Fruit fly (Drosophila melanogaster): Measurements from ENCODE around the gene MED30.

The MED30 gene

dm6 chr3L:635016-635363 lies 18.9 kb downstream of the MED30 start:
- TF ChIP-seq ey (GFP tag; optimal IDR thresholded peaks at IDR 0.05) (no peak), N (GFP tag; optimal IDR thresholded peaks at IDR 0.05) (no peak), Rel (GFP tag; optimal IDR thresholded peaks at IDR 0.05) (no peak), Rel (tag; optimal IDR thresholded peaks at IDR 0.05) (no peak), sv (GFP tag; optimal IDR thresholded peaks at IDR 0.05) (no peak), Dif (GFP tag; optimal IDR thresholded peaks at IDR 0.05; ENCODE audit: partially characterized antibody) (no peak), Abd-B (GFP tag; optimal IDR thresholded peaks at IDR 0.05) (no peak)

DNA sequence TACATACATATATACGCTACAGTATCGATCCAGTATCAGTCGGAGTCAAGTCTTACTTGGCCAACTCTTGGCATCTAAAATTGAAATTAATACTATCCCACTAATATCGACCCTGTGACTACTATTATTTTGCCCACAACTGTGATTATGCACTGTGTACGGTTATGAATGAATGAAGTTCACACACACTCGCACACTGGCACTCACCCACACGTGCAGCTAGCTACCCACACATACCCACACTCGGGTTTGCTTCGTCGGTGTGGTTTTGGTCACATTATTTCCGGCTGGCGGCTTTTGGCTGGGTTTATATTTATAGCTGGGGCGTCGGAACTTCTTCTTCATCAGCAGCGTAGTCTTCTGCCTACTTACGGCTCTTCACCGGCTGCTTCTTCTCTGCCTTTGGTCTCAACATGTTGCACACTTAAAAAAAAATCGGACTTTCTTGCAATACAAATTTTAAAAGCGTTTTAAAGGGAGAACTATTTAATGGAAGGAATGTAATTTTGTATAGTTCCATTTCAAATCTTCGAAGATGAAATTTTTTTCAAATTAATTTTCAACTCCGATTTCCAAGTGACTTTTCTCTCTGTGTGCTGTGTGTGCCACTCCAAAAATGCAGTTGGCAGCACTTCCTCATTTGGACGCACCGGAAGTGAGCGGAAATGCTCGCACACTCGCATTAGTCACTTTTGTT lies 19.4 kb downstream of the MED30 start:
- TF ChIP-seq CG32264 (GFP tag; optimal IDR thresholded peaks at IDR 0.05) (peak; percentile 22), Dfd (GFP tag; optimal IDR thresholded peaks at IDR 0.05) (no peak), brk (GFP tag; optimal IDR thresholded peaks at IDR 0.05) (peak; percentile 16), Sp1 (GFP tag; optimal IDR thresholded peaks at IDR 0.05) (peak; percentile 69), OdsH (GFP tag; optimal IDR thresholded peaks at IDR 0.05) (peak; percentile 68), sv (GFP tag; optimal IDR thresholded peaks at IDR 0.05) (peak; percentile 78), dmrt93B (GFP tag; optimal IDR thresholded peaks at IDR 0.05) (peak; percentile 24), h (GFP tag; optimal IDR thresholded peaks at IDR 0.05) (peak; percentile 73), Jra (GFP tag; optimal IDR thresholded peaks at IDR 0.05) (peak; percentile 30), HLH106 (tag; optimal IDR thresholded peaks at IDR 0.05) (peak; percentile 64), Myc (optimal IDR thresholded peaks at IDR 0.05) (no peak), CrebA (GFP tag; optimal IDR thresholded peaks at IDR 0.05; ENCODE audit: borderline replicate concordance) (no peak), usp (GFP tag; optimal IDR thresholded peaks at IDR 0.05) (no peak), woc (GFP tag; optimal IDR thresholded peaks at IDR 0.05) (peak; percentile 46), sage (GFP tag; optimal IDR thresholded peaks at IDR 0.05) (no peak), Dif (GFP tag; optimal IDR thresholded peaks at IDR 0.05; ENCODE audit: partially characterized antibody) (no peak), fru (GFP tag; optimal IDR thresholded peaks at IDR 0.05) (peak; percentile 75), ey (GFP tag; optimal IDR thresholded peaks at IDR 0.05) (peak; percentile 73), N (GFP tag; optimal IDR thresholded peaks at IDR 0.05) (no peak), psq (GFP tag; optimal IDR thresholded peaks at IDR 0.05) (peak; percentile 52), Rel (GFP tag; optimal IDR thresholded peaks at IDR 0.05) (no peak), Rel (tag; optimal IDR thresholded peaks at IDR 0.05) (no peak), jim (GFP tag; optimal IDR thresholded peaks at IDR 0.05) (no peak), foxo (GFP tag; optimal IDR thresholded peaks at IDR 0.05) (peak in 1 of 2 experiments; percentile 72), tai (GFP tag; optimal IDR thresholded peaks at IDR 0.05) (no peak), Hr83 (GFP tag; optimal IDR thresholded peaks at IDR 0.05; ENCODE audit: poor library complexity, severe bottlenecking) (no peak), Abd-B (GFP tag; optimal IDR thresholded peaks at IDR 0.05) (no peak), Hnf4 (GFP tag; optimal IDR thresholded peaks at IDR 0.05) (peak; percentile 63), br (GFP tag; optimal IDR thresholded peaks at IDR 0.05) (peak; percentile 73), rgr (GFP tag; optimal IDR thresholded peaks at IDR 0.05) (peak; percentile 74)

dm6 chr3L:633272-634254 lies 20.3 kb downstream of the MED30 start:
- TF ChIP-seq Hnf4 (GFP tag; optimal IDR thresholded peaks at IDR 0.05) = no peak
- TF ChIP-seq pan (optimal IDR thresholded peaks at IDR 0.05) = no peak
- no peak for TF ChIP-seq CrebA (GFP tag; optimal IDR thresholded peaks at IDR 0.05; ENCODE audit: borderline replicate concordance)
- TF ChIP-seq Abd-B (GFP tag; optimal IDR thresholded peaks at IDR 0.05) = no peak
- TF ChIP-seq Dif (GFP tag; optimal IDR thresholded peaks at IDR 0.05; ENCODE audit: partially characterized antibody) = no peak
- peak; percentile 73 for TF ChIP-seq Dfd (GFP tag; optimal IDR thresholded peaks at IDR 0.05)
- TF ChIP-seq ey (GFP tag; optimal IDR thresholded peaks at IDR 0.05) = peak; percentile 61
- no peak for TF ChIP-seq Rel (GFP tag; optimal IDR thresholded peaks at IDR 0.05)
- no peak for TF ChIP-seq Rel (tag; optimal IDR thresholded peaks at IDR 0.05)
- TF ChIP-seq br (GFP tag; optimal IDR thresholded peaks at IDR 0.05) = peak; percentile 39
- TF ChIP-seq GATAd (GFP tag; optimal IDR thresholded peaks at IDR 0.05) = no peak
- TF ChIP-seq dl (GFP tag; optimal IDR thresholded peaks at IDR 0.05; ENCODE audit: insufficient read depth in 1 of 2, partially characterized antibody in 2 of 2) = no peak
- TF ChIP-seq jim (GFP tag; optimal IDR thresholded peaks at IDR 0.05) = no peak
- no peak for TF ChIP-seq Vsx2 (GFP tag; optimal IDR thresholded peaks at IDR 0.05; ENCODE audit: partially characterized antibody)
- TF ChIP-seq Mio (GFP tag; optimal IDR thresholded peaks at IDR 0.05) = no peak
- no peak for TF ChIP-seq OdsH (GFP tag; optimal IDR thresholded peaks at IDR 0.05)
- TF ChIP-seq h (GFP tag; optimal IDR thresholded peaks at IDR 0.05) = peak; percentile 46
- TF ChIP-seq sage (GFP tag; optimal IDR thresholded peaks at IDR 0.05) = no peak
- peak; percentile 47 for TF ChIP-seq rgr (GFP tag; optimal IDR thresholded peaks at IDR 0.05)
- TF ChIP-seq foxo (GFP tag; optimal IDR thresholded peaks at IDR 0.05) = peak in 1 of 2 experiments; percentile 53
- no peak for TF ChIP-seq Myc (optimal IDR thresholded peaks at IDR 0.05)
- TF ChIP-seq sv (GFP tag; optimal IDR thresholded peaks at IDR 0.05) = peak; percentile 61
- no peak for TF ChIP-seq CG32264 (GFP tag; optimal IDR thresholded peaks at IDR 0.05)
- no peak for TF ChIP-seq CG9705 (GFP tag; optimal IDR thresholded peaks at IDR 0.05)
- TF ChIP-seq N (GFP tag; optimal IDR thresholded peaks at IDR 0.05) = no peak
- TF ChIP-seq psq (GFP tag; optimal IDR thresholded peaks at IDR 0.05) = peak; percentile 21
- peak; percentile 57 for TF ChIP-seq fru (GFP tag; optimal IDR thresholded peaks at IDR 0.05)
- peak; percentile 3 for TF ChIP-seq dmrt93B (GFP tag; optimal IDR thresholded peaks at IDR 0.05)
- TF ChIP-seq HLH106 (tag; optimal IDR thresholded peaks at IDR 0.05) = peak; percentile 27
- TF ChIP-seq tai (GFP tag; optimal IDR thresholded peaks at IDR 0.05) = no peak
- TF ChIP-seq woc (GFP tag; optimal IDR thresholded peaks at IDR 0.05) = peak; percentile 20
- no peak for TF ChIP-seq usp (GFP tag; optimal IDR thresholded peaks at IDR 0.05)
